Worm (Caenorhabditis elegans): ENCODE data around the gene nlp-22.

DNA sequence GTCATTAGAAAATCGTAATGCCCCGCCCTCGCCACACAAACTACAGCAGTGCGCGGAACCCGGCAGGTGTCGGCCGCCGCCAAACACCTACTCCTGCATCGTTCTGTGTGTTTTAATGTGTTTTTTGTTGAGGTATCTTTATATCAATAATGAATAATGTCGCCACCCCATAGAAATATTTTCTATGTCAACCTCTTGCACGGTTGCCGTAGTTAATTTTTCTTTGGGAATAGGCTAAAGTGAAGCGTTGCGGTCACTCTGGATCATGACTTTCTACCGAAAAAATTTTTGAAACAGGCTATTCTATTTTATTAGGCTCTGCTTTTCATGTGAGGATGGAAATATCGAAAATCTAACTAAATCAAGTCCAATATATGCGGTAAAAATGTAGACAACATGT lies 13.0 kb downstream of the nlp-22 start:
- TF ChIP-seq F55B11.4 (tag; optimal IDR thresholded peaks at IDR 0.05; ENCODE audit: borderline replicate concordance, insufficient read depth) (no peak), ekl-4 (GFP tag; IDR thresholded peaks at IDR 0.05) (peak; percentile 47; the same call in 1 of the 2 replicates), dpl-1 (GFP tag; optimal IDR thresholded peaks at IDR 0.05) (no peak), ceh-91 (GFP tag; IDR thresholded peaks at IDR 0.05) (no peak), ztf-25 (GFP tag; IDR thresholded peaks at IDR 0.05) (no peak), egl-44 (GFP tag; IDR thresholded peaks at IDR 0.05) (no peak), let-526 (GFP tag; IDR thresholded peaks at IDR 0.05) (no peak)

Data from whole organism, young adult.